Fruit fly (Drosophila melanogaster) whole organism, embryonic: ENCODE results near the gene Ptx1.

Experiments
- Atf3 ChIP-seq: fragments of 200-800 bp; sonication (Bioruptor generic); optimal IDR thresholded peaks from 3 replicates; lab custom pipeline; 2016; ENCODE audit warnings: missing biosample characterization, missing genetic modification characterization
- CG11247 ChIP-seq: fragments of 200-800 bp; sonication (Bioruptor generic); IDR thresholded peaks from 2 replicates; pipeline ENCODE4 v1.3.6; 2022; ENCODE audit warnings: missing biosample characterization, missing genetic modification characterization
- CG12155 ChIP-seq: fragments of 200-800 bp; sonication (Bioruptor generic); optimal IDR thresholded peaks from 3 replicates; lab custom pipeline; 2016; ENCODE audit warnings: missing biosample characterization, missing genetic modification characterization
- CG12769 ChIP-seq: fragments of 200-800 bp; sonication (Bioruptor generic); optimal IDR thresholded peaks from 2 replicates; lab custom pipeline; 2019; ENCODE audit warnings: missing biosample characterization, mild to moderate bottlenecking, missing genetic modification characterization, moderate library complexity
- CG14965 ChIP-seq: fragments of 200-800 bp; sonication (Bioruptor generic); optimal IDR thresholded peaks from 2 replicates; lab custom pipeline; 2016; ENCODE audit warnings: missing biosample characterization, missing genetic modification characterization, borderline replicate concordance
- CG1647 ChIP-seq: fragments of 200-800 bp; sonication (Bioruptor generic); optimal IDR thresholded peaks from 3 replicates; lab custom pipeline; 2016; ENCODE audit warnings: missing biosample characterization, missing genetic modification characterization
- CG16863 ChIP-seq: fragments of 200-800 bp; sonication (Bioruptor generic); optimal IDR thresholded peaks from 3 replicates; lab custom pipeline; 2016; ENCODE audit warnings: missing biosample characterization, missing genetic modification characterization
- CG17829 ChIP-seq: fragments of 200-800 bp; optimal IDR thresholded peaks from 2 replicates; lab custom pipeline; 2019; ENCODE audit warnings: missing biosample characterization, mild to moderate bottlenecking, missing genetic modification characterization, moderate library complexity
- CG1792 ChIP-seq: fragments of 200-800 bp; sonication (Bioruptor generic); optimal IDR thresholded peaks from 2 replicates; lab custom pipeline; 2016; ENCODE audit warnings: missing biosample characterization, missing genetic modification characterization
- CG2202 ChIP-seq: fragments of 200-800 bp; sonication (Bioruptor generic); optimal IDR thresholded peaks from 2 replicates; lab custom pipeline; 2018; ENCODE audit warnings: missing biosample characterization, mild to moderate bottlenecking, missing genetic modification characterization
- CG30020 ChIP-seq: fragments of 200-800 bp; optimal IDR thresholded peaks from 2 replicates; lab custom pipeline; 2019; ENCODE audit warnings: missing biosample characterization, mild to moderate bottlenecking, missing genetic modification characterization, moderate library complexity
- CG31388 ChIP-seq: fragments of 200-800 bp; sonication (Bioruptor generic); optimal IDR thresholded peaks from 2 replicates; lab custom pipeline; 2016; ENCODE audit warnings: missing biosample characterization, missing genetic modification characterization
- CG32532 ChIP-seq: fragments of 200-800 bp; sonication (Bioruptor generic); IDR thresholded peaks from 2 replicates; pipeline ENCODE4 v1.3.6; 2022; ENCODE audit warnings: missing biosample characterization, missing genetic modification characterization
- CG4730 ChIP-seq: fragments of 200-800 bp; sonication (Bioruptor generic); IDR thresholded peaks from 2 replicates; pipeline ENCODE4 v1.3.6; 2022; ENCODE audit warnings: missing biosample characterization, missing genetic modification characterization
- CG4854 ChIP-seq: fragments of 200-800 bp; sonication (Bioruptor generic); optimal IDR thresholded peaks from 2 replicates; lab custom pipeline; 2016; ENCODE audit warnings: missing biosample characterization, missing genetic modification characterization, inconsistent platforms
- CG6175 ChIP-seq: fragments of 200-800 bp; sonication (Bioruptor generic); IDR thresholded peaks from 3 replicates; pipeline ENCODE4 v1.3.6; 2022; ENCODE audit warnings: missing biosample characterization, missing genetic modification characterization
- CG7372 ChIP-seq: fragments of 200-800 bp; sonication (Bioruptor generic); IDR thresholded peaks from 2 replicates; pipeline ENCODE4 v1.3.6; 2022; ENCODE audit warnings: missing biosample characterization, missing genetic modification characterization
- CG7928 ChIP-seq: fragments of 200-800 bp; sonication (Bioruptor generic); optimal IDR thresholded peaks from 2 replicates; lab custom pipeline; 2017; ENCODE audit warnings: missing biosample characterization, mild to moderate bottlenecking, missing genetic modification characterization
- Chrac-16 ChIP-seq: fragments of 200-800 bp; sonication (Bioruptor generic); optimal IDR thresholded peaks from 3 replicates; lab custom pipeline; 2016; ENCODE audit warnings: missing biosample characterization, missing genetic modification characterization
- Dad ChIP-seq: fragments of 200-800 bp; sonication (Bioruptor generic); optimal IDR thresholded peaks from 3 replicates; lab custom pipeline; 2016; ENCODE audit warnings: missing biosample characterization, missing genetic modification characterization
- Dll ChIP-seq: fragments of 200-800 bp; sonication (Bioruptor generic); IDR thresholded peaks from 4 replicates; pipeline ENCODE4 v1.3.6; 2022; ENCODE audit warnings: missing biosample characterization, missing genetic modification characterization; ENCODE audit not compliant: partially characterized antibody
- Drgx ChIP-seq: fragments of 200-800 bp; sonication (Bioruptor generic); IDR thresholded peaks from 2 replicates; pipeline ENCODE4 v1.3.6; 2022; ENCODE audit warnings: missing biosample characterization, missing genetic modification characterization
- GATAe ChIP-seq: fragments of 200-800 bp; sonication (Bioruptor generic); conservative IDR thresholded peaks from 2 replicates; pipeline ENCODE4 v1.3.6; 2022; ENCODE audit warnings: missing biosample characterization, missing genetic modification characterization
- Hmr ChIP-seq: fragments of 200-800 bp; sonication (Bioruptor generic); optimal IDR thresholded peaks from 3 replicates; lab custom pipeline; 2017; ENCODE audit warnings: mild to moderate bottlenecking, missing biosample characterization, missing genetic modification reagents, missing genetic modification characterization
- Nf-YA ChIP-seq: fragments of 200-800 bp; sonication (Bioruptor generic); IDR thresholded peaks from 2 replicates; pipeline ENCODE4 v1.3.6; 2022; ENCODE audit warnings: missing biosample characterization, missing genetic modification characterization
- Nf-YB ChIP-seq: fragments of 200-800 bp; sonication (Bioruptor generic); optimal IDR thresholded peaks from 3 replicates; lab custom pipeline; 2019; ENCODE audit warnings: missing biosample characterization, mild to moderate bottlenecking, missing genetic modification characterization, moderate library complexity
- Ssrp ChIP-seq: fragments of 200-800 bp; sonication (Bioruptor generic); optimal IDR thresholded peaks from 2 replicates; lab custom pipeline; 2018; ENCODE audit warnings: missing biosample characterization, mild to moderate bottlenecking, missing genetic modification characterization, moderate library complexity
- az2 ChIP-seq: fragments of 200-800 bp; sonication (Bioruptor generic); optimal IDR thresholded peaks from 3 replicates; lab custom pipeline; 2016; ENCODE audit warnings: missing biosample characterization, missing genetic modification characterization
- crc ChIP-seq: fragments of 200-800 bp; sonication (Bioruptor generic); optimal IDR thresholded peaks from 2 replicates; lab custom pipeline; 2016; ENCODE audit warnings: missing biosample characterization, missing genetic modification characterization
- dan ChIP-seq: fragments of 200-800 bp; sonication (Bioruptor generic); IDR thresholded peaks from 2 replicates; pipeline ENCODE4 v1.3.6; 2022; ENCODE audit warnings: missing biosample characterization, missing genetic modification characterization
- dmrt99B ChIP-seq: fragments of 200-800 bp; sonication (Bioruptor generic); optimal IDR thresholded peaks from 2 replicates; lab custom pipeline; 2018; ENCODE audit warnings: missing biosample characterization, mild to moderate bottlenecking, missing genetic modification characterization, moderate library complexity
- ems ChIP-seq: fragments of 200-800 bp; sonication (Bioruptor generic); optimal IDR thresholded peaks from 3 replicates; lab custom pipeline; 2016; ENCODE audit warnings: missing biosample characterization, missing genetic modification characterization
- fd64A ChIP-seq: fragments of 200-800 bp; sonication (Bioruptor generic); optimal IDR thresholded peaks from 3 replicates; lab custom pipeline; 2018; ENCODE audit warnings: missing biosample characterization, mild to moderate bottlenecking, missing genetic modification characterization
- fd96Cb ChIP-seq: fragments of 200-800 bp; sonication (Bioruptor generic); optimal IDR thresholded peaks from 2 replicates; lab custom pipeline; 2018; ENCODE audit warnings: missing biosample characterization, mild to moderate bottlenecking, missing genetic modification characterization, moderate library complexity
- fu2 ChIP-seq: fragments of 200-800 bp; sonication (Bioruptor generic); optimal IDR thresholded peaks from 2 replicates; lab custom pipeline; 2016; ENCODE audit warnings: missing biosample characterization, missing genetic modification characterization
- gt ChIP-seq: fragments of 200-800 bp; sonication (Bioruptor generic); IDR thresholded peaks from 2 replicates; pipeline ENCODE4 v1.3.6; 2022; ENCODE audit warnings: missing biosample characterization, missing genetic modification characterization
- org-1 ChIP-seq: fragments of 200-800 bp; sonication (Bioruptor generic); optimal IDR thresholded peaks from 2 replicates; lab custom pipeline; 2017; ENCODE audit warnings: missing biosample characterization, missing genetic modification characterization
- pan ChIP-seq, 4 experiments: fragments of >200 bp in 3 of 4; fragments of 200-800 bp in 1 of 4; sonication (Bioruptor generic) in 1 of 4; optimal IDR thresholded peaks in 3 of 4; IDR thresholded peaks in 1 of 4; 2 replicates each; pipeline versions ENCODE4 v1.3.6 to Lab custom; 2017 to 2022; ENCODE audit warnings: missing biosample characterization in 2 of 4, missing genetic modification characterization in 2 of 4, mixed read lengths in 1 of 4
- run ChIP-seq: fragments of 200-800 bp; sonication (Bioruptor generic); optimal IDR thresholded peaks from 3 replicates; lab custom pipeline; 2018; ENCODE audit warnings: missing biosample characterization, mild to moderate bottlenecking, missing genetic modification characterization
- salm ChIP-seq: fragments of 200-800 bp; sonication (Bioruptor generic); optimal IDR thresholded peaks from 2 replicates; lab custom pipeline; 2018; ENCODE audit warnings: missing biosample characterization, mild to moderate bottlenecking, missing genetic modification characterization
- sd ChIP-seq: fragments of 200-800 bp; sonication (Bioruptor generic); optimal IDR thresholded peaks from 3 replicates; lab custom pipeline; 2018; ENCODE audit warnings: missing biosample characterization, mild to moderate bottlenecking, missing genetic modification characterization, moderate library complexity
- seq ChIP-seq: fragments of 200-800 bp; sonication (Bioruptor generic); IDR thresholded peaks from 2 replicates; pipeline ENCODE4 v1.3.6; 2022; ENCODE audit warnings: missing biosample characterization, missing genetic modification characterization
- sim ChIP-seq: fragments of 200-800 bp; sonication (Bioruptor generic); IDR thresholded peaks from 2 replicates; pipeline ENCODE4 v1.3.6; 2022; ENCODE audit warnings: missing biosample characterization, missing genetic modification characterization
- sima ChIP-seq: fragments of 200-800 bp; sonication (Bioruptor generic); optimal IDR thresholded peaks from 2 replicates; lab custom pipeline; 2016; ENCODE audit warnings: missing biosample characterization, missing genetic modification characterization
- sisA ChIP-seq: fragments of 200-800 bp; sonication (Bioruptor generic); IDR thresholded peaks from 2 replicates; pipeline ENCODE4 v1.3.6; 2022; ENCODE audit warnings: missing biosample characterization, missing genetic modification characterization
- tll ChIP-seq, 2 experiments: fragments of 200-800 bp in 1 of 2; fragments of >200 bp in 1 of 2; sonication (Bioruptor generic) in 1 of 2; optimal IDR thresholded peaks; 2 replicates each; lab custom pipeline; 2017 to 2019; ENCODE audit warnings: missing biosample characterization in 2 of 2, missing genetic modification characterization in 2 of 2, mild to moderate bottlenecking in 1 of 2, moderate library complexity in 1 of 2
- unpg ChIP-seq: fragments of 200-800 bp; sonication (Bioruptor generic); optimal IDR thresholded peaks from 3 replicates; lab custom pipeline; 2018; ENCODE audit warnings: missing biosample characterization, mild to moderate bottlenecking, missing genetic modification characterization, moderate library complexity
- vfl ChIP-seq: fragments of 200-800 bp; sonication (Bioruptor generic); optimal IDR thresholded peaks from 2 replicates; lab custom pipeline; 2016; ENCODE audit warnings: missing biosample characterization, missing genetic modification characterization
- yki ChIP-seq: fragments of >200 bp; optimal IDR thresholded peaks from 3 replicates; lab custom pipeline; 2018

Gene Ptx1

dm6 chr3R:30887711-30888549 is 24.6 kb upstream of the Ptx1 start (continued):
- TF ChIP-seq sd (tag; lab: Kevin White, UChicago): no peak
- TF ChIP-seq CG2202 (tag; lab: Kevin White, UChicago): peak; percentile 24
- TF ChIP-seq CG30020: no peak
- peak; percentile 71 for TF ChIP-seq CG11247
- TF ChIP-seq Nf-YB: no peak
- no peak for TF ChIP-seq CG6175 (GFP tag; lab: Robert Waterston, UW)
- no peak for TF ChIP-seq CG31388 (GFP tag; lab: Kevin White, UChicago)
- peak; percentile 28 for TF ChIP-seq CG16863 (GFP tag; lab: Kevin White, UChicago)
- TF ChIP-seq pan (optimal IDR thresholded peaks at IDR 0.05; lab: Kevin White, UChicago): no peak
- TF ChIP-seq pan (GFP tag; optimal IDR thresholded peaks at IDR 0.05 in 1 of 2, IDR thresholded peaks at IDR 0.05 in 1 of 2): peak in 1 of 2 experiments; percentile 82
- peak; percentile 35 for TF ChIP-seq Hmr (GFP tag; lab: Kevin White, UChicago)
- TF ChIP-seq seq (GFP tag; lab: Robert Waterston, UW): peak; percentile 42; the same call in 1 of the 2 replicates
- peak; percentile 71 for TF ChIP-seq crc (GFP tag; lab: Kevin White, UChicago)
- TF ChIP-seq org-1 (GFP tag; lab: Kevin White, UChicago): peak; percentile 2
- TF ChIP-seq fd96Cb (tag; lab: Kevin White, UChicago): peak; percentile 72
- peak; percentile 31 for TF ChIP-seq CG17829 (tag; lab: Kevin White, UChicago)
- peak; percentile 38 for TF ChIP-seq Chrac-16 (GFP tag; lab: Kevin White, UChicago)
- no peak for TF ChIP-seq dan
- TF ChIP-seq fu2 (GFP tag; lab: Kevin White, UChicago): peak; percentile 46
- TF ChIP-seq CG4854: peak; percentile 25
- TF ChIP-seq CG1792: peak; percentile 4
- peak; percentile 59 for TF ChIP-seq CG4730
- no peak for TF ChIP-seq run (tag; lab: Kevin White, UChicago)
- TF ChIP-seq CG7928 (GFP tag; lab: Kevin White, UChicago): no peak
- no peak for TF ChIP-seq CG12769 (tag; lab: Kevin White, UChicago)
- no peak for TF ChIP-seq tll (GFP tag; optimal IDR thresholded peaks at IDR 0.05; lab: Kevin White, UChicago)
- no peak for TF ChIP-seq yki (lab: Kevin White, UChicago)
- peak; percentile 79 for TF ChIP-seq CG32532
- no peak for TF ChIP-seq Atf3 (GFP tag; lab: Kevin White, UChicago)
- 0 out of 2 replicates have a peak, but pooled peaks have one; percentile 12 for TF ChIP-seq GATAe
- no peak for TF ChIP-seq sim (GFP tag; lab: Robert Waterston, UW)
- TF ChIP-seq vfl (GFP tag; lab: Kevin White, UChicago): peak; percentile 35
- TF ChIP-seq unpg (GFP tag; lab: Kevin White, UChicago): no peak
- peak; percentile 65 for TF ChIP-seq sisA (GFP tag; lab: Robert Waterston, UW)
- peak; percentile 73 for TF ChIP-seq dmrt99B (tag; lab: Kevin White, UChicago)
- peak; percentile 22 for TF ChIP-seq Dad (GFP tag; lab: Kevin White, UChicago)
- TF ChIP-seq CG1647 (GFP tag; lab: Kevin White, UChicago): peak; percentile 77
- TF ChIP-seq sima: no peak
- TF ChIP-seq Dll (GFP tag; lab: Robert Waterston, UW): no peak
- no peak for TF ChIP-seq CG14965
- no peak; the same call in 1 of the 2 replicates for TF ChIP-seq gt
- peak; percentile 64 for TF ChIP-seq az2 (GFP tag; lab: Kevin White, UChicago)
- TF ChIP-seq ems (GFP tag; lab: Kevin White, UChicago): peak; percentile 66
- no peak for TF ChIP-seq Nf-YA (GFP tag; lab: Robert Waterston, UW)
- TF ChIP-seq CG12155: peak; percentile 56
- peak; percentile 60; the same call in 1 of the 2 replicates for TF ChIP-seq CG7372 (GFP tag; lab: Robert Waterston, UW)
- peak; percentile 29 for TF ChIP-seq salm (tag; lab: Kevin White, UChicago)
- peak; percentile 84 for TF ChIP-seq Drgx (GFP tag; lab: Robert Waterston, UW)
- TF ChIP-seq Ssrp (tag; lab: Kevin White, UChicago): peak; percentile 51
- TF ChIP-seq fd64A: peak; percentile 49
